Fruit fly (Drosophila melanogaster) whole organism, embryonic: ENCODE data around the gene CG18281.

Source experiments
- Adf1 ChIP-seq: fragments of 200-800 bp; sonication (Bioruptor generic); IDR thresholded peaks from 2 replicates; pipeline ENCODE4 v1.3.6; 2022; ENCODE audit warnings: missing biosample characterization, missing genetic modification characterization
- Aef1 ChIP-seq: fragments of 200-800 bp; sonication (Bioruptor generic); IDR thresholded peaks from 3 replicates; pipeline ENCODE4 v1.3.6; 2022; ENCODE audit warnings: missing biosample characterization, missing genetic modification characterization
- BEAF-32 ChIP-seq: fragments of 200-800 bp; sonication (Bioruptor generic); optimal IDR thresholded peaks from 3 replicates; lab custom pipeline; 2017; ENCODE audit warnings: missing biosample characterization, missing genetic modification characterization, mild to moderate bottlenecking, moderate library complexity, missing genetic modification reagents
- CG10654 ChIP-seq: fragments of 200-800 bp; sonication (Bioruptor generic); optimal IDR thresholded peaks from 2 replicates; lab custom pipeline; 2016; ENCODE audit warnings: missing biosample characterization, missing genetic modification characterization
- CG11247 ChIP-seq: fragments of 200-800 bp; sonication (Bioruptor generic); IDR thresholded peaks from 2 replicates; pipeline ENCODE4 v1.3.6; 2022; ENCODE audit warnings: missing biosample characterization, missing genetic modification characterization
- CG12104 ChIP-seq: fragments of 200-800 bp; sonication (Bioruptor generic); optimal IDR thresholded peaks from 3 replicates; lab custom pipeline; 2016; ENCODE audit warnings: missing biosample characterization, missing genetic modification characterization
- CG12155 ChIP-seq: fragments of 200-800 bp; sonication (Bioruptor generic); optimal IDR thresholded peaks from 3 replicates; lab custom pipeline; 2016; ENCODE audit warnings: missing biosample characterization, missing genetic modification characterization
- CG12391 ChIP-seq: fragments of 200-800 bp; sonication (Bioruptor generic); optimal IDR thresholded peaks from 3 replicates; lab custom pipeline; 2018; ENCODE audit warnings: missing biosample characterization, mild to moderate bottlenecking, missing genetic modification characterization, moderate library complexity
- CG12659 ChIP-seq: fragments of 200-800 bp; sonication (Bioruptor generic); optimal IDR thresholded peaks from 3 replicates; lab custom pipeline; 2017; ENCODE audit warnings: mild to moderate bottlenecking, missing biosample characterization, missing genetic modification reagents, missing genetic modification characterization
- CG12942 ChIP-seq: fragments of 200-800 bp; sonication (Bioruptor generic); optimal IDR thresholded peaks from 3 replicates; lab custom pipeline; 2016; ENCODE audit warnings: missing biosample characterization, missing genetic modification characterization
- CG13624 ChIP-seq: fragments of 200-800 bp; sonication (Bioruptor generic); optimal IDR thresholded peaks from 2 replicates; lab custom pipeline; 2016; ENCODE audit warnings: missing biosample characterization, missing genetic modification characterization
- CG14050 ChIP-seq: fragments of 200-800 bp; sonication (Bioruptor generic); IDR thresholded peaks from 3 replicates; pipeline ENCODE4 v1.3.6; 2022; ENCODE audit warnings: missing biosample characterization, missing genetic modification characterization
- CG14710 ChIP-seq: fragments of 200-800 bp; sonication (Bioruptor generic); optimal IDR thresholded peaks from 3 replicates; lab custom pipeline; 2019; ENCODE audit warnings: missing biosample characterization, mild to moderate bottlenecking, missing genetic modification characterization, moderate library complexity
- CG17568 ChIP-seq: fragments of 200-800 bp; sonication (Bioruptor generic); optimal IDR thresholded peaks from 2 replicates; lab custom pipeline; 2018; ENCODE audit warnings: missing biosample characterization, mild to moderate bottlenecking, missing genetic modification characterization, moderate library complexity
- CG30403 ChIP-seq: fragments of 200-800 bp; sonication (Bioruptor generic); optimal IDR thresholded peaks from 3 replicates; lab custom pipeline; 2016; ENCODE audit warnings: missing biosample characterization, missing genetic modification characterization
- CG30431 ChIP-seq: fragments of 200-800 bp; sonication (Bioruptor generic); optimal IDR thresholded peaks from 2 replicates; lab custom pipeline; 2017; ENCODE audit warnings: missing biosample characterization, missing genetic modification characterization
- CG9437 ChIP-seq: fragments of 200-800 bp; sonication (Bioruptor generic); optimal IDR thresholded peaks from 2 replicates; lab custom pipeline; 2018; ENCODE audit warnings: missing biosample characterization, mild to moderate bottlenecking, missing genetic modification characterization
- CG9609 ChIP-seq: fragments of 200-800 bp; sonication (Bioruptor generic); optimal IDR thresholded peaks from 3 replicates; lab custom pipeline; 2016; ENCODE audit warnings: missing biosample characterization, missing genetic modification characterization
- CG9932 ChIP-seq: fragments of 200-800 bp; sonication (Bioruptor generic); IDR thresholded peaks from 2 replicates; pipeline ENCODE4 v1.3.6; 2022; ENCODE audit warnings: missing biosample characterization, missing genetic modification characterization
- Deaf1 ChIP-seq: fragments of 200-800 bp; optimal IDR thresholded peaks from 3 replicates; lab custom pipeline; 2019; ENCODE audit warnings: missing biosample characterization, mild to moderate bottlenecking, missing genetic modification characterization, moderate library complexity
- Dip3 ChIP-seq: fragments of 200-800 bp; sonication (Bioruptor generic); optimal IDR thresholded peaks from 3 replicates; lab custom pipeline; 2016; ENCODE audit warnings: missing biosample characterization, missing genetic modification characterization
- H15 ChIP-seq: fragments of 200-800 bp; sonication (Bioruptor generic); IDR thresholded peaks from 3 replicates; pipeline ENCODE4 v1.3.6; 2022; ENCODE audit warnings: missing biosample characterization, missing genetic modification characterization
- HHEX ChIP-seq: fragments of 200-800 bp; sonication (Bioruptor generic); optimal IDR thresholded peaks from 3 replicates; lab custom pipeline; 2017; ENCODE audit warnings: missing biosample characterization, mild to moderate bottlenecking, missing genetic modification characterization, missing genetic modification reagents
- Hr51 ChIP-seq, 2 experiments: fragments of 200-800 bp; sonication (Bioruptor generic); optimal IDR thresholded peaks; 2 replicates in 1 of 2; 3 replicates in 1 of 2; lab custom pipeline; 2016 to 2018; ENCODE audit warnings: missing biosample characterization in 2 of 2, missing genetic modification characterization in 2 of 2, mild to moderate bottlenecking in 1 of 2, moderate library complexity in 1 of 2
- Hsf ChIP-seq: fragments of 200-800 bp; sonication (Bioruptor generic); optimal IDR thresholded peaks from 3 replicates; lab custom pipeline; 2016; ENCODE audit warnings: missing biosample characterization, missing genetic modification characterization
- Oli ChIP-seq: fragments of 200-800 bp; sonication (Bioruptor generic); optimal IDR thresholded peaks from 2 replicates; lab custom pipeline; 2018; ENCODE audit warnings: missing biosample characterization, mild to moderate bottlenecking, missing genetic modification characterization, moderate library complexity
- PHDP ChIP-seq: fragments of 200-800 bp; sonication (Bioruptor generic); optimal IDR thresholded peaks from 3 replicates; lab custom pipeline; 2018; ENCODE audit warnings: missing biosample characterization, mild to moderate bottlenecking, missing genetic modification characterization, moderate library complexity
- Ravus ChIP-seq: fragments of 200-800 bp; sonication (Bioruptor generic); IDR thresholded peaks from 2 replicates; pipeline ENCODE4 v1.3.6; 2022; ENCODE audit warnings: missing biosample characterization, missing genetic modification characterization
- az2 ChIP-seq: fragments of 200-800 bp; sonication (Bioruptor generic); optimal IDR thresholded peaks from 3 replicates; lab custom pipeline; 2016; ENCODE audit warnings: missing biosample characterization, missing genetic modification characterization
- dmrt11E ChIP-seq: fragments of 200-800 bp; sonication (Bioruptor generic); optimal IDR thresholded peaks from 3 replicates; lab custom pipeline; 2018; ENCODE audit warnings: missing biosample characterization, mild to moderate bottlenecking, missing genetic modification characterization, moderate library complexity
- dpn ChIP-seq, 2 experiments: fragments of 200-800 bp; sonication (Bioruptor generic); optimal IDR thresholded peaks; 3 replicates each; lab custom pipeline; 2016; ENCODE audit warnings: missing biosample characterization in 2 of 2, missing genetic modification characterization in 2 of 2
- fru ChIP-seq: fragments of >200 bp; optimal IDR thresholded peaks from 2 replicates; lab custom pipeline; 2017
- gfzf ChIP-seq: fragments of 200-800 bp; sonication (Bioruptor generic); optimal IDR thresholded peaks from 2 replicates; lab custom pipeline; 2016; ENCODE audit warnings: missing biosample characterization, mild to moderate bottlenecking, missing genetic modification characterization, moderate library complexity
- lbe ChIP-seq: fragments of 200-800 bp; sonication (Bioruptor generic); optimal IDR thresholded peaks from 2 replicates; lab custom pipeline; 2016; ENCODE audit warnings: missing biosample characterization, mild to moderate bottlenecking, missing genetic modification characterization
- lmd ChIP-seq: fragments of 200-800 bp; sonication (Bioruptor generic); IDR thresholded peaks from 2 replicates; pipeline ENCODE4 v1.3.6; 2022; ENCODE audit warnings: missing biosample characterization, missing genetic modification characterization
- luna ChIP-seq: fragments of 200-800 bp; sonication (Bioruptor generic); optimal IDR thresholded peaks from 2 replicates; lab custom pipeline; 2016; ENCODE audit warnings: missing biosample characterization, missing genetic modification characterization
- nerfin-1 ChIP-seq: fragments of 200-800 bp; sonication (Bioruptor generic); optimal IDR thresholded peaks from 3 replicates; lab custom pipeline; 2019; ENCODE audit warnings: missing biosample characterization, mild to moderate bottlenecking, missing genetic modification characterization, moderate library complexity
- odd ChIP-seq: fragments of 200-800 bp; sonication (Bioruptor generic); optimal IDR thresholded peaks from 2 replicates; lab custom pipeline; 2017; ENCODE audit warnings: missing biosample characterization, mild to moderate bottlenecking, missing genetic modification characterization
- org-1 ChIP-seq: fragments of 200-800 bp; sonication (Bioruptor generic); optimal IDR thresholded peaks from 2 replicates; lab custom pipeline; 2017; ENCODE audit warnings: missing biosample characterization, missing genetic modification characterization
- p53 ChIP-seq: fragments of 200-800 bp; sonication (Bioruptor generic); optimal IDR thresholded peaks from 2 replicates; lab custom pipeline; 2016; ENCODE audit warnings: missing biosample characterization, missing genetic modification characterization
- sd ChIP-seq: fragments of 200-800 bp; sonication (Bioruptor generic); optimal IDR thresholded peaks from 3 replicates; lab custom pipeline; 2018; ENCODE audit warnings: missing biosample characterization, mild to moderate bottlenecking, missing genetic modification characterization, moderate library complexity
- sens ChIP-seq: fragments of 200-800 bp; sonication (Bioruptor generic); peaks from one replicate; lab custom pipeline; 2016; ENCODE audit warnings: missing biosample characterization, missing genetic modification characterization
- slp2 ChIP-seq: fragments of 200-800 bp; sonication (Bioruptor generic); optimal IDR thresholded peaks from 2 replicates; lab custom pipeline; 2016; ENCODE audit warnings: missing biosample characterization, missing genetic modification characterization
- tin ChIP-seq: fragments of 200-800 bp; sonication (Bioruptor generic); optimal IDR thresholded peaks from 3 replicates; lab custom pipeline; 2016; ENCODE audit warnings: missing biosample characterization, missing genetic modification characterization
- trem ChIP-seq: fragments of 200-800 bp; optimal IDR thresholded peaks from 3 replicates; lab custom pipeline; 2019; ENCODE audit warnings: missing biosample characterization, mild to moderate bottlenecking, missing genetic modification characterization, moderate library complexity
- zf30C ChIP-seq: fragments of 200-800 bp; sonication (Bioruptor generic); optimal IDR thresholded peaks from 3 replicates; lab custom pipeline; 2018; ENCODE audit warnings: missing biosample characterization, mild to moderate bottlenecking, missing genetic modification characterization
- zfh1 ChIP-seq: fragments of 200-800 bp; sonication (Bioruptor generic); IDR thresholded peaks from 3 replicates; pipeline ENCODE4 v1.3.6; 2022; ENCODE audit warnings: missing biosample characterization, missing genetic modification characterization
- zfh2 ChIP-seq: fragments of 200-800 bp; sonication (Bioruptor generic); optimal IDR thresholded peaks from 2 replicates; lab custom pipeline; 2016; ENCODE audit warnings: missing biosample characterization, missing genetic modification characterization

CG18281 gene

dm6 chr3L:20517897-20518804 lies 18.5 kb downstream of the CG18281 start (continued):
- TF ChIP-seq Dip3 (GFP tag; lab: Kevin White, UChicago) (peak; percentile 24), H15 (GFP tag; lab: Robert Waterston, UW) (0 out of 3 replicates have a peak, but pooled peaks have one; percentile 16), CG14050 (GFP tag; lab: Robert Waterston, UW) (no peak; the same call in 2 of the 3 replicates), p53 (GFP tag; lab: Kevin White, UChicago) (peak; percentile 69), CG11247 (GFP tag; lab: Robert Waterston, UW) (no peak), sens (GFP tag; lab: Kevin White, UChicago) (peak; percentile 45), dpn (GFP tag; optimal IDR thresholded peaks at IDR 0.05; lab: Kevin White, UChicago) (peak in 1 of 2 experiments; percentile 5), Hsf (peak; percentile 39), HHEX (peak; percentile 39), gfzf (GFP tag; lab: Kevin White, UChicago) (no peak), Aef1 (0 out of 3 replicates have a peak, but pooled peaks have one; percentile 13), PHDP (tag; lab: Kevin White, UChicago) (peak; percentile 40), az2 (GFP tag; lab: Kevin White, UChicago) (peak; percentile 22), CG9609 (GFP tag; lab: Kevin White, UChicago) (no peak), Hr51 (GFP tag; optimal IDR thresholded peaks at IDR 0.05; lab: Kevin White, UChicago) (peak; percentile 9 to 44), zf30C (peak; percentile 37), zfh2 (peak; percentile 5), Deaf1 (tag; lab: Kevin White, UChicago) (no peak), odd (GFP tag; lab: Kevin White, UChicago) (peak; percentile 2), lmd (GFP tag; lab: Robert Waterston, UW) (peak; percentile 11; the same call in 1 of the 2 replicates), BEAF-32 (GFP tag; lab: Kevin White, UChicago) (no peak), zfh1 (peak; percentile 31; the same call in 1 of the 3 replicates), Ravus (peak; percentile 22; the same call in 1 of the 2 replicates), sd (peak; percentile 64), tin (GFP tag; lab: Kevin White, UChicago) (no peak), slp2 (GFP tag; lab: Kevin White, UChicago) (peak; percentile 51), nerfin-1 (tag; lab: Kevin White, UChicago) (no peak), lbe (GFP tag; lab: Kevin White, UChicago) (peak; percentile 11), CG12391 (peak; percentile 29), CG30403 (GFP tag; lab: Kevin White, UChicago) (peak; percentile 48), CG12104 (no peak), CG9932 (GFP tag; lab: Robert Waterston, UW) (peak; percentile 52), CG30431 (GFP tag; lab: Kevin White, UChicago) (no peak), Oli (peak; percentile 41), CG12659 (GFP tag; lab: Kevin White, UChicago) (peak; percentile 13), CG12155 (GFP tag; lab: Kevin White, UChicago) (peak; percentile 20), dmrt11E (tag; lab: Kevin White, UChicago) (peak; percentile 5), luna (GFP tag; lab: Kevin White, UChicago) (peak; percentile 7), CG13624 (GFP tag; lab: Kevin White, UChicago) (peak; percentile 66), CG12942 (GFP tag; lab: Kevin White, UChicago) (no peak), Adf1 (no peak), CG14710 (tag; lab: Kevin White, UChicago) (no peak), trem (no peak), org-1 (no peak), CG9437 (GFP tag; lab: Kevin White, UChicago) (peak; percentile 25), fru (lab: Kevin White, UChicago) (no peak), CG17568 (GFP tag; lab: Kevin White, UChicago) (peak; percentile 4), CG10654 (GFP tag; lab: Kevin White, UChicago) (peak; percentile 7)
